Fruit fly (Drosophila melanogaster): ENCODE results near the gene Cyp28a5.

Cyp28a5 gene

DNA sequence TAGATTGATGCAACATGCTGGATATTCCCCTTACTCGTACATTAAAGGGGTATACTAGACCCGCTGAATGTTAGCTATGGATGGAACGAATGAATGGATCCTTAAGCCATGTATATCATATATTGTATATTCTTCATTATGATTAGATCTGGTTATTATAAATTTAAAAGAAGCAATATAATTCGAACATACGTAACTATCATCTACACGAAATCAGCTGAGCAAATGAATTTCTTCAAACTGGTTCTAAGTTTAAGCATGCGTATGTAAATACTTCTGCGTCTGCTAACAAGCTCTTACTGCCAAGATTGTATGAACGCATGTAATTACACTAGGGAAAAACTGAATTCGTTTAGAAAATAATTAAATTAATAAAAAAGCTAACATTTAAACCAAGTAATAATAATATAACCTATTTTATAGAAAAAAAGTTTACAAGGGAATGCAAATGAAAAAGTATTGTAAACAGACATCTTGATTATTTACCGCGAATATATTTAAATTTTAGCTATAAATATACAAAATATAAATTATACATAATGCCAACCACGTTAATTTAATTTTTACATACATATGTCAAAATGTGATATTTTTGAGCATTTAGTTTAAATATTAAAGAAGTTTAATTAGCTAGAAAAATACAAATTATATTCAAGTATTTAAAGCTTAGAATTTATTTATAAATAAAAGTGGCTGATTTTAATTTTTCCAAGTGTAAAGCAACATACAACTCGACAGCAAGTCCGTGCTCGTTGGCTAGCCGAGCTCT is 44.0 kb downstream of the Cyp28a5 start (continued):
- peak; percentile 72 for TF ChIP-seq Sox14 (GFP tag; optimal IDR thresholded peaks at IDR 0.05)
- TF ChIP-seq CG3032 (tag; optimal IDR thresholded peaks at IDR 0.05), result peak; percentile 70
- peak; percentile 76 for TF ChIP-seq Hr4 (GFP tag; optimal IDR thresholded peaks at IDR 0.05)
- TF ChIP-seq CG6792 (GFP tag; optimal IDR thresholded peaks at IDR 0.05), result peak; percentile 47
- TF ChIP-seq ss (GFP tag; optimal IDR thresholded peaks at IDR 0.05), result peak in 1 of 2 experiments; percentile 12
- peak; percentile 48 for TF ChIP-seq Ets96B (tag; optimal IDR thresholded peaks at IDR 0.05)
- TF ChIP-seq Lpt (GFP tag; optimal IDR thresholded peaks at IDR 0.05), result no peak
- TF ChIP-seq fd85E (GFP tag; optimal IDR thresholded peaks at IDR 0.05), result no peak
- peak; percentile 49 for TF ChIP-seq OdsH (GFP tag; optimal IDR thresholded peaks at IDR 0.05)

DNA sequence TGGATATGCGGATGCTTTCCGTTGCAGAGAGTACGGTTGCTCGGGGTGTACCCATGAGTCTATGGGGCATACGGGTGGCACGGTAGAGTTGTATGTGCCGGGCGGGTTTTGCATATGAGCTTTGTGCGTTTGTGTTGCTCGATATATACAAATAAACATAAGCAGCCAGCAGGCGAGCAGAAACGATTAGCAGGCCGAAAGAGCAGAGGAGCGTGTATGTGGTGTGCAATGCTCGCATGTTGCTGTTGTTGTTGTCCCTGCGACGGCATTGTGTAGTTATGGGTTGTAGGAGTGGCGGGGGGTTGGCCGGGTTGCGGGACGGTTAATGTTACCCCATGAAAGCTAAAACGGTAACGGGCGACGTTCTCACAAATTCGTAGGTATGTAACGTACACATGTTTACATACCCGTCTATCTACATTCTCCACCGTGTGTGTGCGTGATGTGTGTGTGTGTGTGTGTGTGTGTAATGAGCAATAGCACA is 44.6 kb downstream of the Cyp28a5 start:
- TF ChIP-seq salr (GFP tag; optimal IDR thresholded peaks at IDR 0.05), result peak in 1 of 2 experiments; percentile 4
- TF ChIP-seq CG1621 (tag; optimal IDR thresholded peaks at IDR 0.05), result peak; percentile 96
- peak; percentile 97 for TF ChIP-seq fkh (GFP tag; optimal IDR thresholded peaks at IDR 0.05)
- peak; percentile 41; the same call in 1 of the 3 replicates for TF ChIP-seq CG6163 (GFP tag; IDR thresholded peaks at IDR 0.05)
- 0 out of 2 replicates have a peak, but pooled peaks have one; percentile 4 for TF ChIP-seq Gug (GFP tag; IDR thresholded peaks at IDR 0.05)
- TF ChIP-seq achi (GFP tag; optimal IDR thresholded peaks at IDR 0.05), result no peak
- no peak for TF ChIP-seq svp (GFP tag)

DNA sequence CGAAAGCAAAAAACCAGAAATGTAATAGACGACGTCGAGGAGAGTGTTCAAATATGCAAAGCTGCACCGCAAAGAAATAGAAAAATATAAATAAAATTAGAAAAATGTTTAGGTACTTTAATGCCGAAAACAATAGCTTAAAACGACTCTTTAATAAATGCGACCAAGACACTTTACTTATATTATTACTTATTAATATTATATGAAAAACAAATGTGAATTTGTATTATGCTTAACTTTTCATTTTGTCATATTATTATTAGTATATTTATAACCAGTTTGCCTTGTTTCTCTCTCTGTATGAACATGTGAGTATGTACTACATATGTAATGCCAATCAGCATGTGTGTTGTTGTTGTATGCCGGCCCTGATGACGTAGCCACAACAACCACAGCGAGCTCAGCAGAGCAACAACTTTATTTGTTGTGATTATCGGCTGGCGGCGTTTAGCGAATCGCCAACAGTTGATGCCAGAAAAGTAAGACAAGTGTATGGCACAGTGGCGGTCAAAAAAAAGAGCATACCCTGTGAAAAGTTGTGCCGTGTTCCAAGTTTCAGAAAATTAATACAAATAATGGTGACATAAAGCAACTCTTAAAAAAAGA is 45.1 kb downstream of the Cyp28a5 start:
- TF ChIP-seq Ets21C (GFP tag; optimal IDR thresholded peaks at IDR 0.05) (peak; percentile 56), dsx (GFP tag; optimal IDR thresholded peaks at IDR 0.05; ENCODE audit: poor library complexity, severe bottlenecking) (peak; percentile 90), net (GFP tag; optimal IDR thresholded peaks at IDR 0.05) (peak; percentile 73), fd59A (GFP tag; optimal IDR thresholded peaks at IDR 0.05) (peak; percentile 63), lz (GFP tag; optimal IDR thresholded peaks at IDR 0.05) (peak; percentile 65), acj6 (GFP tag; optimal IDR thresholded peaks at IDR 0.05) (peak; percentile 74), fkh (GFP tag; optimal IDR thresholded peaks at IDR 0.05) (peak; percentile 41), CG7368 (GFP tag; optimal IDR thresholded peaks at IDR 0.05) (peak; percentile 37), Eip78C (GFP tag) (peak; percentile 89), Hr39 (GFP tag; optimal IDR thresholded peaks at IDR 0.05) (peak; percentile 79), CG6808 (GFP tag; optimal IDR thresholded peaks at IDR 0.05) (peak; percentile 70), CG16779 (tag; optimal IDR thresholded peaks at IDR 0.05) (peak; percentile 64), Sox102F (GFP tag; optimal IDR thresholded peaks at IDR 0.05) (peak; percentile 60), spab (GFP tag; optimal IDR thresholded peaks at IDR 0.05) (peak; percentile 69), Eip93F (GFP tag; optimal IDR thresholded peaks at IDR 0.05) (no peak), Smox (GFP tag; optimal IDR thresholded peaks at IDR 0.05) (peak; percentile 42), salr (GFP tag; optimal IDR thresholded peaks at IDR 0.05) (peak in 1 of 2 experiments; percentile 87), CG4318 (GFP tag; optimal IDR thresholded peaks at IDR 0.05) (peak; percentile 89), Sox14 (GFP tag; optimal IDR thresholded peaks at IDR 0.05) (peak; percentile 62), CG6854 (GFP tag; optimal IDR thresholded peaks at IDR 0.05) (peak; percentile 34), pdm3 (GFP tag; optimal IDR thresholded peaks at IDR 0.05) (peak; percentile 68), CG8119 (GFP tag; IDR thresholded peaks at IDR 0.05) (peak; percentile 99), Ets96B (tag; optimal IDR thresholded peaks at IDR 0.05) (peak; percentile 92), CG11294 (GFP tag; IDR thresholded peaks at IDR 0.05) (peak; percentile 93), CG32006 (GFP tag; optimal IDR thresholded peaks at IDR 0.05) (peak; percentile 95), CG1621 (tag; optimal IDR thresholded peaks at IDR 0.05) (peak; percentile 36), Blimp-1 (GFP tag; optimal IDR thresholded peaks at IDR 0.05) (peak; percentile 5), Eip75B (GFP tag; optimal IDR thresholded peaks at IDR 0.05) (peak; percentile 56), Hr38 (GFP tag; optimal IDR thresholded peaks at IDR 0.05) (no peak), ss (GFP tag; optimal IDR thresholded peaks at IDR 0.05) (peak; percentile 60 to 78), Hr4 (GFP tag; optimal IDR thresholded peaks at IDR 0.05) (peak; percentile 60), CG11902 (GFP tag; optimal IDR thresholded peaks at IDR 0.05) (peak; percentile 38), fd85E (GFP tag; optimal IDR thresholded peaks at IDR 0.05) (no peak), Gug (GFP tag; IDR thresholded peaks at IDR 0.05) (peak; percentile 95), Met (GFP tag; optimal IDR thresholded peaks at IDR 0.05) (peak; percentile 61), CG6792 (GFP tag; optimal IDR thresholded peaks at IDR 0.05) (peak; percentile 45), CG3032 (tag; optimal IDR thresholded peaks at IDR 0.05) (peak; percentile 91), cyc (GFP tag; optimal IDR thresholded peaks at IDR 0.05) (peak; percentile 55)

Data from whole organism, prepupa.